Worm (Caenorhabditis elegans) whole organism, L1 larva: ENCODE measurements around the gene F46H5.5.

Source experiments
- aly-2 ChIP-seq: fragments of 150-350 bp; optimal IDR thresholded peaks from 2 replicates; lab custom pipeline; 2014; ENCODE audit warnings: missing biosample characterization, missing genetic modification characterization
- egl-27 ChIP-seq, 2 experiments: fragments of 150-350 bp in 1 of 2; sonication (generic microtip); optimal IDR thresholded peaks; 3 replicates each; lab custom pipeline; 2017 to 2018; ENCODE audit warnings: missing biosample characterization in 2 of 2, missing genetic modification characterization in 2 of 2, missing genetic modification reagents in 2 of 2
- lin-15B ChIP-seq: fragments of 150-350 bp; sonication (generic microtip); optimal IDR thresholded peaks from 3 replicates; lab custom pipeline; 2014; ENCODE audit warnings: missing biosample characterization, missing genetic modification characterization
- lin-39 ChIP-seq: fragments of 150-350 bp; optimal IDR thresholded peaks from 2 replicates; lab custom pipeline; 2014; ENCODE audit warnings: missing biosample characterization, missing genetic modification reagents, missing genetic modification characterization
- lsy-2 ChIP-seq, 2 experiments: fragments of 150-350 bp; optimal IDR thresholded peaks; 2 replicates each; lab custom pipeline; 2014; ENCODE audit warnings: missing biosample characterization in 2 of 2, missing genetic modification characterization in 2 of 2
- unc-62 ChIP-seq: fragments of 150-350 bp; optimal IDR thresholded peaks from 2 replicates; lab custom pipeline; 2014; ENCODE audit warnings: missing biosample characterization, missing genetic modification reagents, missing genetic modification characterization
- xbp-1 ChIP-seq: sonication (generic microtip); optimal IDR thresholded peaks from 2 replicates; lab custom pipeline; 2016; ENCODE audit warnings: missing genetic modification characterization, missing compliant biosample characterization

DNA sequence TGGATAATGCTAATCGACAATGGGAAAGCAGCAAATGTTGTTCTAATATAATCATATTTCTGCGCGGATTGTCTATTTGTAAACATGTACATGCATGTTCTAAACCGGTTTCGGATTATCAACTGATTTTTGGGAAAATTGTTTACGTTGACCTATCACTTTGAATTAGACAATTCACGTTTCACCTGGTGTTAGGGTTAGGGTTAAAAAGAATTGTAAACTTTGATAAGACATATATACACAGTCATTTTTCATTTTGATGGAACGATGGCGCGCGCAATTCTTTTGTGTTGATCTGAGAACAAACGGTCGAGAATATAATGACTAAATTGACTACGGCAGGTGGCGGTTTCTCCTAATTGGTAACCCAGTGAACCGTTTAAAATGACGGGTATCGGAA lies 14.7 kb downstream of the F46H5.5 start:
- TF ChIP-seq egl-27 (tag; optimal IDR thresholded peaks at IDR 0.05; lab: Kevin White, UChicago) (no peak), unc-62 (GFP tag; lab: Kevin White, UChicago) (no peak), aly-2 (tag; lab: Kevin White, UChicago) (no peak), lin-39 (tag; lab: Kevin White, UChicago) (no peak), lin-15B (tag; lab: Kevin White, UChicago) (no peak), lsy-2 (tag; optimal IDR thresholded peaks at IDR 0.05; lab: Kevin White, UChicago) (peak in 1 of 2 experiments; percentile 13), xbp-1 (tag; lab: Kevin White, UChicago) (no peak)
